Fruit fly (Drosophila melanogaster) whole organism, embryonic: ENCODE measurements around the gene vari.

Experiments used
- ATbp ChIP-seq: fragments of 200-800 bp; sonication (Bioruptor generic); optimal IDR thresholded peaks from 2 replicates; lab custom pipeline; 2017; ENCODE audit warnings: missing biosample characterization, mild to moderate bottlenecking, missing genetic modification characterization, missing genetic modification reagents
- B-H2 ChIP-seq: fragments of 200-800 bp; sonication (Bioruptor generic); optimal IDR thresholded peaks from 2 replicates; lab custom pipeline; 2018; ENCODE audit warnings: missing biosample characterization, mild to moderate bottlenecking, missing genetic modification characterization
- Bdp1 ChIP-seq: fragments of 200-800 bp; sonication (Bioruptor generic); optimal IDR thresholded peaks from 3 replicates; lab custom pipeline; 2016; ENCODE audit warnings: missing biosample characterization, missing genetic modification characterization
- CG10147 ChIP-seq: fragments of 200-800 bp; sonication (Bioruptor generic); optimal IDR thresholded peaks from 2 replicates; lab custom pipeline; 2019; ENCODE audit warnings: missing biosample characterization, mild to moderate bottlenecking, missing genetic modification characterization, moderate library complexity
- CG10366 ChIP-seq: fragments of 200-800 bp; sonication (Bioruptor generic); IDR thresholded peaks from 2 replicates; pipeline ENCODE4 v1.3.6; 2022; ENCODE audit warnings: missing biosample characterization, missing genetic modification characterization
- CG10654 ChIP-seq: fragments of 200-800 bp; sonication (Bioruptor generic); optimal IDR thresholded peaks from 2 replicates; lab custom pipeline; 2016; ENCODE audit warnings: missing biosample characterization, missing genetic modification characterization
- CG11696 ChIP-seq: fragments of 200-800 bp; sonication (Bioruptor generic); IDR thresholded peaks from 2 replicates; pipeline ENCODE4 v1.3.6; 2022; ENCODE audit warnings: missing biosample characterization, missing genetic modification characterization
- CG12744 ChIP-seq: fragments of 200-800 bp; sonication (Bioruptor generic); optimal IDR thresholded peaks from 2 replicates; lab custom pipeline; 2016; ENCODE audit warnings: missing biosample characterization, missing genetic modification characterization
- CG15073 ChIP-seq: fragments of 200-800 bp; sonication (Bioruptor generic); optimal IDR thresholded peaks from 2 replicates; lab custom pipeline; 2016; ENCODE audit warnings: missing biosample characterization, missing genetic modification characterization
- CG15514 ChIP-seq: fragments of 200-800 bp; sonication (Bioruptor generic); optimal IDR thresholded peaks from 3 replicates; lab custom pipeline; 2017; ENCODE audit warnings: missing biosample characterization, missing genetic modification characterization, mild to moderate bottlenecking, moderate library complexity, missing genetic modification reagents
- CG16815 ChIP-seq: fragments of 200-800 bp; sonication (Bioruptor generic); optimal IDR thresholded peaks from 3 replicates; lab custom pipeline; 2017; ENCODE audit warnings: missing biosample characterization, mild to moderate bottlenecking, missing genetic modification characterization
- CG2678 ChIP-seq: fragments of 200-800 bp; sonication (Bioruptor generic); optimal IDR thresholded peaks from 3 replicates; lab custom pipeline; 2019; ENCODE audit warnings: missing biosample characterization, mild to moderate bottlenecking, missing genetic modification characterization, moderate library complexity
- CG34224 ChIP-seq: fragments of 200-800 bp; sonication (Bioruptor generic); IDR thresholded peaks from 3 replicates; pipeline ENCODE4 v1.3.6; 2022; ENCODE audit warnings: missing biosample characterization, missing genetic modification characterization; ENCODE audit not compliant: partially characterized antibody
- CG5245 ChIP-seq: fragments of 200-800 bp; sonication (Bioruptor generic); optimal IDR thresholded peaks from 3 replicates; lab custom pipeline; 2016; ENCODE audit warnings: missing biosample characterization, missing genetic modification characterization
- CG6791 ChIP-seq: fragments of 200-800 bp; sonication (Bioruptor generic); IDR thresholded peaks from 3 replicates; pipeline ENCODE4 v1.3.6; 2022; ENCODE audit warnings: missing biosample characterization, missing genetic modification characterization; ENCODE audit not compliant: partially characterized antibody
- CG7271 ChIP-seq: fragments of 200-800 bp; sonication (Bioruptor generic); optimal IDR thresholded peaks from 2 replicates; lab custom pipeline; 2018; ENCODE audit warnings: missing biosample characterization, mild to moderate bottlenecking, missing genetic modification characterization, moderate library complexity
- CG7357 ChIP-seq: fragments of 200-800 bp; sonication (Bioruptor generic); IDR thresholded peaks from 3 replicates; pipeline ENCODE4 v1.3.6; 2022; ENCODE audit warnings: missing biosample characterization, missing genetic modification characterization
- CG7786 ChIP-seq: fragments of 200-800 bp; sonication (Bioruptor generic); optimal IDR thresholded peaks from 2 replicates; lab custom pipeline; 2016; ENCODE audit warnings: missing biosample characterization, missing genetic modification characterization
- CG8765 ChIP-seq: fragments of 200-800 bp; sonication (Bioruptor generic); IDR thresholded peaks from 2 replicates; pipeline ENCODE4 v1.3.6; 2022; ENCODE audit warnings: missing biosample characterization, missing genetic modification characterization
- CrebB ChIP-seq: fragments of 200-800 bp; sonication (Bioruptor generic); optimal IDR thresholded peaks from 3 replicates; lab custom pipeline; 2018; ENCODE audit warnings: missing biosample characterization, mild to moderate bottlenecking, missing genetic modification characterization
- Dip3 ChIP-seq: fragments of 200-800 bp; sonication (Bioruptor generic); optimal IDR thresholded peaks from 3 replicates; lab custom pipeline; 2016; ENCODE audit warnings: missing biosample characterization, missing genetic modification characterization
- Dll ChIP-seq: fragments of 200-800 bp; sonication (Bioruptor generic); IDR thresholded peaks from 4 replicates; pipeline ENCODE4 v1.3.6; 2022; ENCODE audit warnings: missing biosample characterization, missing genetic modification characterization; ENCODE audit not compliant: partially characterized antibody
- Doc2 ChIP-seq: fragments of 200-800 bp; sonication (Bioruptor generic); IDR thresholded peaks from 2 replicates; pipeline ENCODE4 v1.3.6; 2022; ENCODE audit warnings: missing biosample characterization, missing genetic modification characterization
- Dref ChIP-seq: fragments of 200-800 bp; sonication (Bioruptor generic); IDR thresholded peaks from 2 replicates; pipeline ENCODE4 v1.3.6; 2022; ENCODE audit warnings: missing biosample characterization, missing genetic modification characterization
- H15 ChIP-seq: fragments of 200-800 bp; sonication (Bioruptor generic); IDR thresholded peaks from 3 replicates; pipeline ENCODE4 v1.3.6; 2022; ENCODE audit warnings: missing biosample characterization, missing genetic modification characterization
- Meics ChIP-seq: fragments of 200-800 bp; sonication (Bioruptor generic); optimal IDR thresholded peaks from 2 replicates; lab custom pipeline; 2017; ENCODE audit warnings: missing biosample characterization, mild to moderate bottlenecking, missing genetic modification characterization
- Opbp ChIP-seq: fragments of 200-800 bp; sonication (Bioruptor generic); IDR thresholded peaks from 3 replicates; pipeline ENCODE4 v1.3.6; 2022; ENCODE audit warnings: missing biosample characterization, missing genetic modification characterization; ENCODE audit not compliant: partially characterized antibody
- al ChIP-seq: fragments of 200-800 bp; sonication (Bioruptor generic); IDR thresholded peaks from 2 replicates; pipeline ENCODE4 v1.3.6; 2022; ENCODE audit warnings: missing biosample characterization, missing genetic modification characterization
- ato ChIP-seq: fragments of 200-800 bp; sonication (Bioruptor generic); IDR thresholded peaks from 2 replicates; pipeline ENCODE4 v1.3.6; 2022; ENCODE audit warnings: missing biosample characterization, missing genetic modification characterization; ENCODE audit not compliant: partially characterized antibody
- crc ChIP-seq: fragments of 200-800 bp; sonication (Bioruptor generic); optimal IDR thresholded peaks from 2 replicates; lab custom pipeline; 2016; ENCODE audit warnings: missing biosample characterization, missing genetic modification characterization
- disco-r ChIP-seq: fragments of 200-800 bp; sonication (Bioruptor generic); optimal IDR thresholded peaks from 2 replicates; lab custom pipeline; 2016; ENCODE audit warnings: missing biosample characterization, missing genetic modification characterization
- dm ChIP-seq: fragments of 200-800 bp; sonication (Bioruptor generic); optimal IDR thresholded peaks from 3 replicates; lab custom pipeline; 2016; ENCODE audit warnings: missing biosample characterization, missing genetic modification characterization
- dmrt11E ChIP-seq: fragments of 200-800 bp; sonication (Bioruptor generic); optimal IDR thresholded peaks from 3 replicates; lab custom pipeline; 2018; ENCODE audit warnings: missing biosample characterization, mild to moderate bottlenecking, missing genetic modification characterization, moderate library complexity
- ewg ChIP-seq: fragments of 200-800 bp; sonication (Bioruptor generic); optimal IDR thresholded peaks from 3 replicates; lab custom pipeline; 2017; ENCODE audit warnings: mild to moderate bottlenecking, missing biosample characterization, missing genetic modification reagents, missing genetic modification characterization
- eyg ChIP-seq: fragments of 200-800 bp; sonication (Bioruptor generic); optimal IDR thresholded peaks from 3 replicates; lab custom pipeline; 2016; ENCODE audit warnings: missing biosample characterization, missing genetic modification characterization
- ftz-f1 ChIP-seq: fragments of 200-800 bp; sonication (Bioruptor generic); optimal IDR thresholded peaks from 2 replicates; lab custom pipeline; 2016; ENCODE audit warnings: missing biosample characterization, missing genetic modification characterization
- gt ChIP-seq: fragments of 200-800 bp; sonication (Bioruptor generic); IDR thresholded peaks from 2 replicates; pipeline ENCODE4 v1.3.6; 2022; ENCODE audit warnings: missing biosample characterization, missing genetic modification characterization
- hbn ChIP-seq: fragments of 200-800 bp; sonication (Bioruptor generic); IDR thresholded peaks from 2 replicates; pipeline ENCODE4 v1.3.6; 2022; ENCODE audit warnings: missing biosample characterization, missing genetic modification characterization; ENCODE audit not compliant: partially characterized antibody
- insv ChIP-seq, 2 experiments: fragments of 200-800 bp; sonication (Bioruptor generic); optimal IDR thresholded peaks; 3 replicates each; lab custom pipeline; 2016 to 2018; ENCODE audit warnings: missing biosample characterization in 2 of 2, missing genetic modification characterization in 2 of 2
- kni ChIP-seq: fragments of 200-800 bp; sonication (Bioruptor generic); optimal IDR thresholded peaks from 3 replicates; lab custom pipeline; 2017; ENCODE audit warnings: mild to moderate bottlenecking, missing biosample characterization, missing genetic modification reagents, missing genetic modification characterization
- knrl ChIP-seq: fragments of 200-800 bp; sonication (Bioruptor generic); IDR thresholded peaks from 3 replicates; pipeline ENCODE4 v1.3.6; 2022; ENCODE audit warnings: missing biosample characterization, missing genetic modification characterization; ENCODE audit not compliant: partially characterized antibody
- lmd ChIP-seq: fragments of 200-800 bp; sonication (Bioruptor generic); IDR thresholded peaks from 2 replicates; pipeline ENCODE4 v1.3.6; 2022; ENCODE audit warnings: missing biosample characterization, missing genetic modification characterization
- mirr ChIP-seq: fragments of 200-800 bp; sonication (Bioruptor generic); optimal IDR thresholded peaks from 3 replicates; lab custom pipeline; 2018; ENCODE audit warnings: missing biosample characterization, mild to moderate bottlenecking, missing genetic modification characterization
- ranshi ChIP-seq: fragments of 200-800 bp; sonication (Bioruptor generic); IDR thresholded peaks from 2 replicates; pipeline ENCODE4 v1.3.6; 2022; ENCODE audit warnings: missing biosample characterization, missing genetic modification characterization
- slp2 ChIP-seq: fragments of 200-800 bp; sonication (Bioruptor generic); optimal IDR thresholded peaks from 2 replicates; lab custom pipeline; 2016; ENCODE audit warnings: missing biosample characterization, missing genetic modification characterization
- sug ChIP-seq: fragments of 200-800 bp; optimal IDR thresholded peaks from 2 replicates; lab custom pipeline; 2019; ENCODE audit warnings: missing biosample characterization, mild to moderate bottlenecking, missing genetic modification characterization, moderate library complexity
- toy ChIP-seq: fragments of 200-800 bp; sonication (Bioruptor generic); IDR thresholded peaks from 2 replicates; pipeline ENCODE4 v1.3.6; 2022; ENCODE audit warnings: missing biosample characterization, missing genetic modification characterization
- trh ChIP-seq: fragments of 200-800 bp; sonication (Bioruptor generic); optimal IDR thresholded peaks from 2 replicates; lab custom pipeline; 2016; ENCODE audit warnings: missing biosample characterization, missing genetic modification characterization
- vnd ChIP-seq: fragments of 200-800 bp; sonication (Bioruptor generic); IDR thresholded peaks from 3 replicates; pipeline ENCODE4 v1.3.6; 2022; ENCODE audit warnings: missing biosample characterization, missing genetic modification characterization; ENCODE audit not compliant: partially characterized antibody
- vvl ChIP-seq: fragments of 200-800 bp; sonication (Bioruptor generic); IDR thresholded peaks from 2 replicates; pipeline ENCODE4 v1.3.6; 2022; ENCODE audit warnings: missing biosample characterization, missing genetic modification characterization
- yki ChIP-seq: fragments of >200 bp; optimal IDR thresholded peaks from 3 replicates; lab custom pipeline; 2018
- zfh2 ChIP-seq: fragments of 200-800 bp; sonication (Bioruptor generic); optimal IDR thresholded peaks from 2 replicates; lab custom pipeline; 2016; ENCODE audit warnings: missing biosample characterization, missing genetic modification characterization

The vari gene

dm6 chr2L:20797515-20797847 lies 639 bp upstream of the vari start, which contains the start of gene CG9328 (continued):
- peak; percentile 53; the same call in 1 of the 2 replicates for TF ChIP-seq ranshi (GFP tag; lab: Robert Waterston, UW)
- peak; percentile 64 for TF ChIP-seq ato (GFP tag; lab: Robert Waterston, UW)
- TF ChIP-seq lmd (GFP tag; lab: Robert Waterston, UW): no peak; the same call in 1 of the 2 replicates
- peak; percentile 54; the same call in 1 of the 2 replicates for TF ChIP-seq vvl (GFP tag; lab: Robert Waterston, UW)
- TF ChIP-seq CG2678 (tag; lab: Kevin White, UChicago): peak; percentile 53
- TF ChIP-seq Meics (GFP tag; lab: Kevin White, UChicago): peak; percentile 45
- TF ChIP-seq H15 (GFP tag; lab: Robert Waterston, UW): no peak
- no peak for TF ChIP-seq kni (GFP tag; lab: Kevin White, UChicago)
- no peak for TF ChIP-seq Bdp1 (GFP tag; lab: Kevin White, UChicago)
- no peak for TF ChIP-seq al (GFP tag; lab: Robert Waterston, UW)
- no peak for TF ChIP-seq eyg (GFP tag; lab: Kevin White, UChicago)
- no peak for TF ChIP-seq CG10654 (GFP tag; lab: Kevin White, UChicago)
- no peak for TF ChIP-seq gt (GFP tag; lab: Robert Waterston, UW)
- TF ChIP-seq knrl (GFP tag; lab: Robert Waterston, UW): peak; percentile 40; the same call in 1 of the 3 replicates
- peak; percentile 53 for TF ChIP-seq mirr
- TF ChIP-seq Dip3 (GFP tag; lab: Kevin White, UChicago): no peak
- TF ChIP-seq CrebB (tag; lab: Kevin White, UChicago): peak; percentile 46
- TF ChIP-seq hbn: no peak
- TF ChIP-seq Dll (GFP tag; lab: Robert Waterston, UW): peak; percentile 49; the same call in 3 of the 4 replicates
- TF ChIP-seq dm (GFP tag; lab: Kevin White, UChicago): peak; percentile 55
- no peak for TF ChIP-seq ATbp
- TF ChIP-seq CG15514: peak; percentile 65
- no peak for TF ChIP-seq yki (lab: Kevin White, UChicago)
- no peak for TF ChIP-seq CG15073 (GFP tag; lab: Kevin White, UChicago)
- no peak for TF ChIP-seq CG11696 (GFP tag; lab: Robert Waterston, UW)
- no peak for TF ChIP-seq CG8765 (GFP tag; lab: Robert Waterston, UW)
- TF ChIP-seq zfh2 (GFP tag; lab: Kevin White, UChicago): no peak
- peak; percentile 24 for TF ChIP-seq dmrt11E (tag; lab: Kevin White, UChicago)
- no peak for TF ChIP-seq CG7271 (tag; lab: Kevin White, UChicago)
- TF ChIP-seq B-H2 (GFP tag; lab: Kevin White, UChicago): no peak
- TF ChIP-seq insv (GFP tag; optimal IDR thresholded peaks at IDR 0.05; lab: Kevin White, UChicago): peak in 1 of 2 experiments; percentile 43
- peak; percentile 63; the same call in 2 of the 3 replicates for TF ChIP-seq CG6791
- TF ChIP-seq CG12744 (GFP tag; lab: Kevin White, UChicago): peak; percentile 5
- no peak for TF ChIP-seq Dref (GFP tag; lab: Robert Waterston, UW)
- TF ChIP-seq CG5245 (GFP tag; lab: Kevin White, UChicago): peak; percentile 21
- no peak for TF ChIP-seq crc (GFP tag; lab: Kevin White, UChicago)
- no peak for TF ChIP-seq ewg (GFP tag; lab: Kevin White, UChicago)
- no peak for TF ChIP-seq CG10147 (GFP tag; lab: Kevin White, UChicago)
- peak; percentile 64 for TF ChIP-seq Opbp
- TF ChIP-seq CG10366 (GFP tag; lab: Robert Waterston, UW): no peak
- TF ChIP-seq vnd (GFP tag; lab: Robert Waterston, UW): no peak
- TF ChIP-seq trh (GFP tag; lab: Kevin White, UChicago): no peak
- TF ChIP-seq CG16815 (GFP tag; lab: Kevin White, UChicago): no peak
- TF ChIP-seq Doc2: no peak
- peak; percentile 53 for TF ChIP-seq ftz-f1
- peak; percentile 36 for TF ChIP-seq sug (tag; lab: Kevin White, UChicago)
- TF ChIP-seq slp2: peak; percentile 62
- TF ChIP-seq CG7786: no peak
- TF ChIP-seq disco-r (GFP tag; lab: Kevin White, UChicago): no peak
- no peak for TF ChIP-seq CG7357 (GFP tag; lab: Robert Waterston, UW)
- no peak for TF ChIP-seq CG34224
- TF ChIP-seq toy (GFP tag; lab: Robert Waterston, UW): no peak
